Fruit fly (Drosophila melanogaster): ENCODE measurements around the gene CG15601.

CG15601 gene

dm6 chrX:15712409-15712808 is 2.0 kb downstream of the CG15601 start, which contains the start of gene HUWE1 (continued):
- no peak for TF ChIP-seq CG10431 (GFP tag; optimal IDR thresholded peaks at IDR 0.05)
- no peak for TF ChIP-seq bowl (GFP tag; IDR thresholded peaks at IDR 0.05)
- TF ChIP-seq Hr51 (GFP tag; optimal IDR thresholded peaks at IDR 0.05): no peak
- no peak for TF ChIP-seq CG18599 (GFP tag; optimal IDR thresholded peaks at IDR 0.05)
- no peak for TF ChIP-seq CG15011 (GFP tag; optimal IDR thresholded peaks at IDR 0.05)
- TF ChIP-seq gce (GFP tag; IDR thresholded peaks at IDR 0.05): no peak
- no peak for TF ChIP-seq lov (optimal IDR thresholded peaks at IDR 0.05)
- TF ChIP-seq lov (GFP tag; IDR thresholded peaks at IDR 0.05): no peak
- TF ChIP-seq scrt (GFP tag; optimal IDR thresholded peaks at IDR 0.05): no peak
- no peak for TF ChIP-seq H2.0 (GFP tag; IDR thresholded peaks at IDR 0.05)
- no peak for TF ChIP-seq chif (GFP tag; optimal IDR thresholded peaks at IDR 0.05)
- TF ChIP-seq tup (GFP tag; optimal IDR thresholded peaks at IDR 0.05): no peak
- TF ChIP-seq Gug (GFP tag; IDR thresholded peaks at IDR 0.05): no peak
- no peak for TF ChIP-seq CG4424 (GFP tag; optimal IDR thresholded peaks at IDR 0.05)
- TF ChIP-seq CG12236 (GFP tag; optimal IDR thresholded peaks at IDR 0.05): no peak
- no peak for TF ChIP-seq CG11085 (GFP tag; IDR thresholded peaks at IDR 0.05)
- TF ChIP-seq dmrt99B (tag; optimal IDR thresholded peaks at IDR 0.05): no peak
- peak; percentile 48 for TF ChIP-seq CG33213 (GFP tag; optimal IDR thresholded peaks at IDR 0.05)
- peak; percentile 66 for TF ChIP-seq CG9797 (GFP tag; optimal IDR thresholded peaks at IDR 0.05)
- TF ChIP-seq Hey (tag; optimal IDR thresholded peaks at IDR 0.05): no peak
- peak; percentile 69; the same call in 1 of the 2 replicates for TF ChIP-seq hbn (GFP tag; IDR thresholded peaks at IDR 0.05; ENCODE audit: partially characterized antibody)
- TF ChIP-seq Rx (GFP tag; IDR thresholded peaks at IDR 0.05): no peak
- TF ChIP-seq stc (GFP tag; IDR thresholded peaks at IDR 0.05): no peak
- peak; percentile 67 for TF ChIP-seq vnd (GFP tag; IDR thresholded peaks at IDR 0.05; ENCODE audit: partially characterized antibody)
- TF ChIP-seq knrl (GFP tag; IDR thresholded peaks at IDR 0.05; ENCODE audit: partially characterized antibody): peak; percentile 82
- no peak for TF ChIP-seq CG10147 (GFP tag; optimal IDR thresholded peaks at IDR 0.05)
- TF ChIP-seq schlank (tag; optimal IDR thresholded peaks at IDR 0.05): no peak
- no peak for TF ChIP-seq her (GFP tag; optimal IDR thresholded peaks at IDR 0.05)
- peak; percentile 63 for TF ChIP-seq CG2120 (GFP tag; optimal IDR thresholded peaks at IDR 0.05)
- no peak for TF ChIP-seq CG4707 (GFP tag; optimal IDR thresholded peaks at IDR 0.05)
- no peak for TF ChIP-seq fd3F (GFP tag; optimal IDR thresholded peaks at IDR 0.05)
- TF ChIP-seq Myb (GFP tag; optimal IDR thresholded peaks at IDR 0.05): peak; percentile 61
- no peak for TF ChIP-seq CrebB (tag; optimal IDR thresholded peaks at IDR 0.05)
- TF ChIP-seq CG11456 (GFP tag; IDR thresholded peaks at IDR 0.05): no peak
- TF ChIP-seq crp (GFP tag; optimal IDR thresholded peaks at IDR 0.05): peak in 1 of 2 experiments; percentile 29
- no peak for TF ChIP-seq bab2 (GFP tag; optimal IDR thresholded peaks at IDR 0.05)
- no peak for TF ChIP-seq eyg (GFP tag; optimal IDR thresholded peaks at IDR 0.05)
- TF ChIP-seq Bgb (GFP tag; IDR thresholded peaks at IDR 0.05; ENCODE audit: partially characterized antibody): peak; percentile 79
- peak; percentile 85 for TF ChIP-seq CG34224 (GFP tag; IDR thresholded peaks at IDR 0.05; ENCODE audit: partially characterized antibody)
- TF ChIP-seq trh (GFP tag; optimal IDR thresholded peaks at IDR 0.05): no peak
- peak; percentile 71 for TF ChIP-seq HLH4C (GFP tag; IDR thresholded peaks at IDR 0.05; ENCODE audit: partially characterized antibody)
- no peak for TF ChIP-seq Nf-YA (GFP tag; IDR thresholded peaks at IDR 0.05)
- no peak for TF ChIP-seq Oli (tag; optimal IDR thresholded peaks at IDR 0.05)
- no peak for TF ChIP-seq kay (GFP tag; optimal IDR thresholded peaks at IDR 0.05)
- no peak for TF ChIP-seq CG3407 (GFP tag; optimal IDR thresholded peaks at IDR 0.05)
- TF ChIP-seq vvl (GFP tag; IDR thresholded peaks at IDR 0.05): 0 out of 2 replicates have a peak, but pooled peaks have one; percentile 5
- TF ChIP-seq sim (GFP tag; IDR thresholded peaks at IDR 0.05): no peak
- TF ChIP-seq CG1832 (GFP tag; optimal IDR thresholded peaks at IDR 0.05): no peak
- TF ChIP-seq gem (tag; optimal IDR thresholded peaks at IDR 0.05): no peak
- peak; percentile 34 for TF ChIP-seq Abd-B (GFP tag; optimal IDR thresholded peaks at IDR 0.05)
- TF ChIP-seq CG10565 (GFP tag; optimal IDR thresholded peaks at IDR 0.05): no peak

Measured in whole organism, embryonic.